Worm (Caenorhabditis elegans) whole organism, L4/young adult: ENCODE results near the gene srz-74.

ENCODE experiments used
- dao-5 ChIP-seq: sonication (generic microtip); optimal IDR thresholded peaks from 2 replicates; lab custom pipeline; 2016; ENCODE audit warnings: missing genotype, missing genetic modification characterization, moderate library complexity, missing compliant biosample characterization
- him-1 ChIP-seq: sonication (generic microtip); optimal IDR thresholded peaks from 2 replicates; lab custom pipeline; 2016; ENCODE audit warnings: missing genotype, missing genetic modification reagents, missing genetic modification characterization, missing compliant biosample characterization

- TF ChIP-seq him-1 (tag; lab: Kevin White, UChicago) (no peak), dao-5 (no peak)
Observed at ce11 chrIV:16310103-16310502, 19.2 kb upstream of the srz-74 start.
